Fruit fly (Drosophila melanogaster) whole organism, embryonic: Measurements from ENCODE around the gene CG34179.

Experiments used
- Adf1 ChIP-seq: fragments of 200-800 bp; sonication (Bioruptor generic); IDR thresholded peaks from 2 replicates; pipeline ENCODE4 v1.3.6; 2022; ENCODE audit warnings: missing biosample characterization, missing genetic modification characterization
- Aef1 ChIP-seq: fragments of 200-800 bp; sonication (Bioruptor generic); IDR thresholded peaks from 3 replicates; pipeline ENCODE4 v1.3.6; 2022; ENCODE audit warnings: missing biosample characterization, missing genetic modification characterization
- B-H2 ChIP-seq: fragments of 200-800 bp; sonication (Bioruptor generic); optimal IDR thresholded peaks from 2 replicates; lab custom pipeline; 2018; ENCODE audit warnings: missing biosample characterization, mild to moderate bottlenecking, missing genetic modification characterization
- Bgb ChIP-seq: fragments of 200-800 bp; sonication (Bioruptor generic); IDR thresholded peaks from 2 replicates; pipeline ENCODE4 v1.3.6; 2022; ENCODE audit warnings: missing biosample characterization, missing genetic modification characterization; ENCODE audit not compliant: partially characterized antibody
- CG12155 ChIP-seq: fragments of 200-800 bp; sonication (Bioruptor generic); optimal IDR thresholded peaks from 3 replicates; lab custom pipeline; 2016; ENCODE audit warnings: missing biosample characterization, missing genetic modification characterization
- CG13894 ChIP-seq: fragments of 200-800 bp; sonication (Bioruptor generic); optimal IDR thresholded peaks from 3 replicates; lab custom pipeline; 2018; ENCODE audit warnings: missing biosample characterization, mild to moderate bottlenecking, missing genetic modification characterization, moderate library complexity
- CG17568 ChIP-seq: fragments of 200-800 bp; sonication (Bioruptor generic); optimal IDR thresholded peaks from 2 replicates; lab custom pipeline; 2018; ENCODE audit warnings: missing biosample characterization, mild to moderate bottlenecking, missing genetic modification characterization, moderate library complexity
- CG2199 ChIP-seq: fragments of 200-800 bp; sonication (Bioruptor generic); IDR thresholded peaks from 3 replicates; pipeline ENCODE4 v1.3.6; 2022; ENCODE audit warnings: missing biosample characterization, missing genetic modification characterization
- CG34224 ChIP-seq: fragments of 200-800 bp; sonication (Bioruptor generic); IDR thresholded peaks from 3 replicates; pipeline ENCODE4 v1.3.6; 2022; ENCODE audit warnings: missing biosample characterization, missing genetic modification characterization; ENCODE audit not compliant: partially characterized antibody
- CG34376 ChIP-seq: fragments of 200-800 bp; sonication (Bioruptor generic); optimal IDR thresholded peaks from 2 replicates; lab custom pipeline; 2018; ENCODE audit warnings: missing biosample characterization, mild to moderate bottlenecking, missing genetic modification characterization
- CG34422 ChIP-seq: fragments of 200-800 bp; sonication (Bioruptor generic); IDR thresholded peaks from 3 replicates; pipeline ENCODE4 v1.3.6; 2022; ENCODE audit warnings: missing biosample characterization, missing genetic modification characterization
- CG42726 ChIP-seq: fragments of 200-800 bp; sonication (Bioruptor generic); IDR thresholded peaks from 2 replicates; pipeline ENCODE4 v1.3.6; 2022; ENCODE audit warnings: missing biosample characterization, missing genetic modification characterization; ENCODE audit not compliant: partially characterized antibody
- CG4707 ChIP-seq: fragments of 200-800 bp; sonication (Bioruptor generic); optimal IDR thresholded peaks from 2 replicates; lab custom pipeline; 2018; ENCODE audit warnings: missing biosample characterization, mild to moderate bottlenecking, missing genetic modification characterization, moderate library complexity
- CG6175 ChIP-seq: fragments of 200-800 bp; sonication (Bioruptor generic); IDR thresholded peaks from 3 replicates; pipeline ENCODE4 v1.3.6; 2022; ENCODE audit warnings: missing biosample characterization, missing genetic modification characterization
- Deaf1 ChIP-seq: fragments of 200-800 bp; optimal IDR thresholded peaks from 3 replicates; lab custom pipeline; 2019; ENCODE audit warnings: missing biosample characterization, mild to moderate bottlenecking, missing genetic modification characterization, moderate library complexity
- Gug ChIP-seq: fragments of 200-800 bp; sonication (Bioruptor generic); IDR thresholded peaks from 4 replicates; pipeline ENCODE4 v1.3.6; 2022; ENCODE audit warnings: missing biosample characterization, missing genetic modification characterization
- Hr39 ChIP-seq: fragments of >200 bp; optimal IDR thresholded peaks from 2 replicates; lab custom pipeline; 2017
- Rfx ChIP-seq: fragments of 200-800 bp; sonication (Bioruptor generic); IDR thresholded peaks from 2 replicates; pipeline ENCODE4 v1.3.6; 2022; ENCODE audit warnings: missing biosample characterization, missing genetic modification characterization
- Scr ChIP-seq: fragments of 200-800 bp; sonication (Bioruptor generic); IDR thresholded peaks from 2 replicates; pipeline ENCODE4 v1.3.6; 2022; ENCODE audit warnings: missing biosample characterization, missing genetic modification characterization; ENCODE audit not compliant: partially characterized antibody
- Xrp1 ChIP-seq: fragments of 200-800 bp; sonication (Bioruptor generic); IDR thresholded peaks from 2 replicates; pipeline ENCODE4 v1.3.6; 2022; ENCODE audit warnings: missing biosample characterization, missing genetic modification characterization
- abd-A ChIP-seq: fragments of 200-800 bp; sonication (Bioruptor generic); optimal IDR thresholded peaks from 3 replicates; lab custom pipeline; 2019; ENCODE audit warnings: missing biosample characterization, mild to moderate bottlenecking, missing genetic modification characterization, moderate library complexity
- ato ChIP-seq: fragments of 200-800 bp; sonication (Bioruptor generic); IDR thresholded peaks from 2 replicates; pipeline ENCODE4 v1.3.6; 2022; ENCODE audit warnings: missing biosample characterization, missing genetic modification characterization; ENCODE audit not compliant: partially characterized antibody
- cg ChIP-seq: fragments of 200-800 bp; sonication (Bioruptor generic); optimal IDR thresholded peaks from 3 replicates; lab custom pipeline; 2019; ENCODE audit warnings: missing biosample characterization, mild to moderate bottlenecking, missing genetic modification characterization, moderate library complexity
- chif ChIP-seq, 2 experiments: fragments of 200-800 bp; sonication (Bioruptor generic); optimal IDR thresholded peaks; 3 replicates each; lab custom pipeline; 2016; ENCODE audit warnings: missing biosample characterization in 2 of 2, missing genetic modification characterization in 2 of 2
- chinmo ChIP-seq: fragments of 200-800 bp; sonication (Bioruptor generic); IDR thresholded peaks from 4 replicates; pipeline ENCODE4 v1.3.6; 2022; ENCODE audit warnings: missing biosample characterization, missing genetic modification characterization; ENCODE audit not compliant: partially characterized antibody
- chm ChIP-seq: fragments of 200-800 bp; sonication (Bioruptor generic); IDR thresholded peaks from 2 replicates; pipeline ENCODE4 v1.3.6; 2022; ENCODE audit warnings: missing biosample characterization, missing genetic modification characterization
- corto ChIP-seq: fragments of 200-800 bp; sonication (Bioruptor generic); optimal IDR thresholded peaks from 2 replicates; lab custom pipeline; 2016; ENCODE audit warnings: missing biosample characterization, mild to moderate bottlenecking, missing genetic modification characterization, moderate library complexity
- da ChIP-seq: fragments of 200-800 bp; sonication (Bioruptor generic); optimal IDR thresholded peaks from 2 replicates; lab custom pipeline; 2016; ENCODE audit warnings: missing biosample characterization, missing genetic modification characterization
- dysf ChIP-seq: fragments of 200-800 bp; sonication (Bioruptor generic); IDR thresholded peaks from 3 replicates; pipeline ENCODE4 v1.3.6; 2022; ENCODE audit warnings: missing biosample characterization, missing genetic modification characterization
- ewg ChIP-seq: fragments of 200-800 bp; sonication (Bioruptor generic); optimal IDR thresholded peaks from 3 replicates; lab custom pipeline; 2017; ENCODE audit warnings: mild to moderate bottlenecking, missing biosample characterization, missing genetic modification reagents, missing genetic modification characterization
- gcm2 ChIP-seq: fragments of 200-800 bp; sonication (Bioruptor generic); optimal IDR thresholded peaks from 2 replicates; lab custom pipeline; 2016; ENCODE audit warnings: missing biosample characterization, missing genetic modification characterization
- gfzf ChIP-seq: fragments of 200-800 bp; sonication (Bioruptor generic); optimal IDR thresholded peaks from 2 replicates; lab custom pipeline; 2016; ENCODE audit warnings: missing biosample characterization, mild to moderate bottlenecking, missing genetic modification characterization, moderate library complexity
- grn ChIP-seq: fragments of 200-800 bp; sonication (Bioruptor generic); optimal IDR thresholded peaks from 3 replicates; lab custom pipeline; 2017; ENCODE audit warnings: missing biosample characterization, missing genetic modification characterization
- hth ChIP-seq: fragments of >200 bp; optimal IDR thresholded peaks from 2 replicates; lab custom pipeline; 2017; ENCODE audit warnings: inconsistent platforms
- kah ChIP-seq: fragments of 200-800 bp; sonication (Bioruptor generic); optimal IDR thresholded peaks from 2 replicates; lab custom pipeline; 2018; ENCODE audit warnings: missing biosample characterization, mild to moderate bottlenecking, missing genetic modification characterization
- mam ChIP-seq: fragments of 200-800 bp; sonication (Bioruptor generic); optimal IDR thresholded peaks from 3 replicates; lab custom pipeline; 2016; ENCODE audit warnings: missing biosample characterization, missing genetic modification characterization
- mirr ChIP-seq: fragments of 200-800 bp; sonication (Bioruptor generic); optimal IDR thresholded peaks from 3 replicates; lab custom pipeline; 2018; ENCODE audit warnings: missing biosample characterization, mild to moderate bottlenecking, missing genetic modification characterization
- oc ChIP-seq: fragments of 200-800 bp; sonication (Bioruptor generic); optimal IDR thresholded peaks from 2 replicates; lab custom pipeline; 2018; ENCODE audit warnings: missing biosample characterization, mild to moderate bottlenecking, missing genetic modification characterization, moderate library complexity
- rib ChIP-seq: fragments of 200-800 bp; sonication (Bioruptor generic); IDR thresholded peaks from 2 replicates; pipeline ENCODE4 v1.3.6; 2022; ENCODE audit warnings: missing biosample characterization, missing genetic modification characterization
- ro ChIP-seq: fragments of 200-800 bp; sonication (Bioruptor generic); IDR thresholded peaks from 2 replicates; pipeline ENCODE4 v1.3.6; 2022; ENCODE audit warnings: missing biosample characterization, missing genetic modification characterization
- sd ChIP-seq: fragments of 200-800 bp; sonication (Bioruptor generic); optimal IDR thresholded peaks from 3 replicates; lab custom pipeline; 2018; ENCODE audit warnings: missing biosample characterization, mild to moderate bottlenecking, missing genetic modification characterization, moderate library complexity
- so ChIP-seq: fragments of 200-800 bp; sonication (Bioruptor generic); IDR thresholded peaks from 3 replicates; pipeline ENCODE4 v1.3.6; 2022; ENCODE audit warnings: missing biosample characterization, missing genetic modification characterization
- stc ChIP-seq: fragments of 200-800 bp; sonication (Bioruptor generic); IDR thresholded peaks from 2 replicates; pipeline ENCODE4 v1.3.6; 2022; ENCODE audit warnings: missing biosample characterization, missing genetic modification characterization
- stwl ChIP-seq: fragments of 200-800 bp; sonication (Bioruptor generic); optimal IDR thresholded peaks from 3 replicates; lab custom pipeline; 2018; ENCODE audit warnings: missing biosample characterization, mild to moderate bottlenecking, missing genetic modification characterization, moderate library complexity
- sug ChIP-seq: fragments of 200-800 bp; optimal IDR thresholded peaks from 2 replicates; lab custom pipeline; 2019; ENCODE audit warnings: missing biosample characterization, mild to moderate bottlenecking, missing genetic modification characterization, moderate library complexity
- twi ChIP-seq: fragments of 200-800 bp; optimal IDR thresholded peaks from 2 replicates; lab custom pipeline; 2019; ENCODE audit warnings: missing biosample characterization, mild to moderate bottlenecking, missing genetic modification characterization, moderate library complexity
- vvl ChIP-seq: fragments of 200-800 bp; sonication (Bioruptor generic); IDR thresholded peaks from 2 replicates; pipeline ENCODE4 v1.3.6; 2022; ENCODE audit warnings: missing biosample characterization, missing genetic modification characterization
- z ChIP-seq: fragments of 200-800 bp; sonication (Bioruptor generic); IDR thresholded peaks from 3 replicates; pipeline ENCODE4 v1.3.6; 2022; ENCODE audit warnings: missing biosample characterization, missing genetic modification characterization

CG34179 gene

dm6 chr2L:6082157-6082645 is 33.7 kb upstream of the CG34179 start, which contains the start of gene Kr-h1 (continued):
- TF ChIP-seq sd (tag; lab: Kevin White, UChicago) (peak; percentile 65), ro (GFP tag; lab: Robert Waterston, UW) (no peak), stc (GFP tag; lab: Robert Waterston, UW) (0 out of 2 replicates have a peak, but pooled peaks have one; percentile 21), CG34224 (peak; percentile 39; the same call in 1 of the 3 replicates), da (GFP tag; lab: Kevin White, UChicago) (no peak), B-H2 (GFP tag; lab: Kevin White, UChicago) (peak; percentile 27), mirr (peak; percentile 54), abd-A (tag; lab: Kevin White, UChicago) (peak; percentile 6), rib (GFP tag; lab: Robert Waterston, UW) (peak; percentile 85), cg (GFP tag; lab: Kevin White, UChicago) (peak; percentile 67), Bgb (peak; percentile 23; the same call in 1 of the 2 replicates), Deaf1 (tag; lab: Kevin White, UChicago) (peak; percentile 3), CG6175 (GFP tag; lab: Robert Waterston, UW) (peak; percentile 80; the same call in 2 of the 3 replicates), stwl (tag; lab: Kevin White, UChicago) (no peak), chm (GFP tag; lab: Robert Waterston, UW) (0 out of 2 replicates have a peak, but pooled peaks have one; percentile 44), sug (tag; lab: Kevin White, UChicago) (peak; percentile 75), corto (GFP tag; lab: Kevin White, UChicago) (peak; percentile 43), CG12155 (GFP tag; lab: Kevin White, UChicago) (peak; percentile 72), Adf1 (GFP tag; lab: Robert Waterston, UW) (peak; percentile 100), CG13894 (tag; lab: Kevin White, UChicago) (peak; percentile 72), so (GFP tag; lab: Robert Waterston, UW) (0 out of 3 replicates have a peak, but pooled peaks have one; percentile 35), Rfx (GFP tag; lab: Robert Waterston, UW) (0 out of 2 replicates have a peak, but pooled peaks have one; percentile 17), grn (GFP tag; lab: Kevin White, UChicago) (peak; percentile 46), Xrp1 (no peak), CG34376 (GFP tag; lab: Kevin White, UChicago) (peak; percentile 14), CG42726 (peak; percentile 63; the same call in 1 of the 2 replicates), CG34422 (GFP tag; lab: Robert Waterston, UW) (peak; percentile 26; the same call in 1 of the 3 replicates), chinmo (GFP tag; lab: Robert Waterston, UW) (peak; percentile 96), gfzf (no peak)

dm6 chr2L:6081134-6081832 is 32.8 kb upstream of the CG34179 start:
- TF ChIP-seq chif (GFP tag; optimal IDR thresholded peaks at IDR 0.05; lab: Kevin White, UChicago) (no peak), kah (GFP tag; lab: Kevin White, UChicago) (no peak), Scr (GFP tag; lab: Robert Waterston, UW) (no peak), oc (tag; lab: Kevin White, UChicago) (no peak), dysf (GFP tag; lab: Robert Waterston, UW) (no peak), Adf1 (GFP tag; lab: Robert Waterston, UW) (peak; percentile 53; the same call in 1 of the 2 replicates), vvl (GFP tag; lab: Robert Waterston, UW) (no peak), twi (tag; lab: Kevin White, UChicago) (peak; percentile 38), CG2199 (GFP tag; lab: Robert Waterston, UW) (peak; percentile 70; the same call in 1 of the 3 replicates), gcm2 (GFP tag; lab: Kevin White, UChicago) (no peak), ewg (GFP tag; lab: Kevin White, UChicago) (peak; percentile 72), CG34422 (GFP tag; lab: Robert Waterston, UW) (0 out of 3 replicates have a peak, but pooled peaks have one; percentile 25), da (GFP tag; lab: Kevin White, UChicago) (peak; percentile 5), mam (GFP tag; lab: Kevin White, UChicago) (no peak), Gug (GFP tag; lab: Robert Waterston, UW) (no peak), CG17568 (GFP tag; lab: Kevin White, UChicago) (no peak), hth (lab: Kevin White, UChicago) (no peak), z (GFP tag; lab: Robert Waterston, UW) (peak; percentile 56; the same call in 1 of the 3 replicates), ato (0 out of 2 replicates have a peak, but pooled peaks have one; percentile 15), Deaf1 (tag; lab: Kevin White, UChicago) (peak; percentile 14), Aef1 (GFP tag; lab: Robert Waterston, UW) (no peak), Hr39 (lab: Kevin White, UChicago) (no peak), CG4707 (peak; percentile 21), CG12155 (GFP tag; lab: Kevin White, UChicago) (peak; percentile 6)
